Fruit fly (Drosophila melanogaster): ENCODE measurements around the gene NP15.6.

NP15.6 gene

dm6 chr3R:18985114-18985785 is 41.9 kb upstream of the NP15.6 start (continued):
- TF ChIP-seq Fer1 (GFP tag; optimal IDR thresholded peaks at IDR 0.05) (peak; percentile 63), CG10431 (GFP tag; optimal IDR thresholded peaks at IDR 0.05) (no peak), ind (GFP tag; optimal IDR thresholded peaks at IDR 0.05) (peak; percentile 38), CG16863 (GFP tag; optimal IDR thresholded peaks at IDR 0.05) (no peak), CG15073 (GFP tag; optimal IDR thresholded peaks at IDR 0.05) (no peak), chm (GFP tag; IDR thresholded peaks at IDR 0.05) (no peak), D19B (GFP tag; optimal IDR thresholded peaks at IDR 0.05) (peak; percentile 85), az2 (GFP tag; optimal IDR thresholded peaks at IDR 0.05) (no peak), ro (GFP tag; IDR thresholded peaks at IDR 0.05) (no peak), jigr1 (GFP tag; IDR thresholded peaks at IDR 0.05) (no peak), tgo (GFP tag; IDR thresholded peaks at IDR 0.05) (peak; percentile 18; the same call in 1 of the 3 replicates), Adf1 (GFP tag; IDR thresholded peaks at IDR 0.05) (peak; percentile 11; the same call in 1 of the 2 replicates), bab2 (GFP tag; optimal IDR thresholded peaks at IDR 0.05) (no peak), lmd (GFP tag; IDR thresholded peaks at IDR 0.05) (peak; percentile 16; the same call in 1 of the 2 replicates), CG2120 (GFP tag; optimal IDR thresholded peaks at IDR 0.05) (peak; percentile 76), Mrtf (GFP tag; IDR thresholded peaks at IDR 0.05) (no peak), corto (GFP tag; optimal IDR thresholded peaks at IDR 0.05) (no peak), Hand (GFP tag; optimal IDR thresholded peaks at IDR 0.05) (peak; percentile 64), hbn (GFP tag; IDR thresholded peaks at IDR 0.05; ENCODE audit: partially characterized antibody) (no peak), dysf (GFP tag; IDR thresholded peaks at IDR 0.05) (peak; percentile 63), vnd (GFP tag; IDR thresholded peaks at IDR 0.05; ENCODE audit: partially characterized antibody) (0 out of 3 replicates have a peak, but pooled peaks have one; percentile 31), Dbx (GFP tag; IDR thresholded peaks at IDR 0.05) (peak; percentile 63; the same call in 1 of the 3 replicates), CG10147 (GFP tag; optimal IDR thresholded peaks at IDR 0.05) (peak; percentile 53), CG7963 (GFP tag; IDR thresholded peaks at IDR 0.05; ENCODE audit: partially characterized antibody) (no peak), CkIIα-i1 (GFP tag; IDR thresholded peaks at IDR 0.05) (no peak), CG8359 (GFP tag; optimal IDR thresholded peaks at IDR 0.05; ENCODE audit: borderline replicate concordance) (no peak), HmgD (GFP tag; optimal IDR thresholded peaks at IDR 0.05) (no peak), pan (optimal IDR thresholded peaks at IDR 0.05) (no peak), pan (GFP tag; optimal IDR thresholded peaks at IDR 0.05 in 1 of 2, IDR thresholded peaks at IDR 0.05 in 1 of 2) (peak in 1 of 2 experiments; percentile 26), Pdp1 (GFP tag; optimal IDR thresholded peaks at IDR 0.05) (no peak), dmrt99B (tag; optimal IDR thresholded peaks at IDR 0.05) (peak; percentile 54), CG13296 (GFP tag; optimal IDR thresholded peaks at IDR 0.05) (peak; percentile 32), Nf-YC (tag; optimal IDR thresholded peaks at IDR 0.05) (no peak), sug (tag; optimal IDR thresholded peaks at IDR 0.05) (peak; percentile 86), CG12071 (GFP tag; optimal IDR thresholded peaks at IDR 0.05) (no peak), CG1603 (tag; optimal IDR thresholded peaks at IDR 0.05) (no peak), Fer3 (tag; optimal IDR thresholded peaks at IDR 0.05) (peak; percentile 55), CG17829 (tag; optimal IDR thresholded peaks at IDR 0.05) (no peak), slou (GFP tag; optimal IDR thresholded peaks at IDR 0.05) (no peak), Dfd (GFP tag; optimal IDR thresholded peaks at IDR 0.05) (no peak), CG12155 (GFP tag; optimal IDR thresholded peaks at IDR 0.05) (peak; percentile 54), Ssrp (tag; optimal IDR thresholded peaks at IDR 0.05) (no peak), HmgZ (tag; optimal IDR thresholded peaks at IDR 0.05) (no peak), CG34224 (GFP tag; IDR thresholded peaks at IDR 0.05; ENCODE audit: partially characterized antibody) (no peak), CrebB (tag; optimal IDR thresholded peaks at IDR 0.05) (no peak), Awh (GFP tag; IDR thresholded peaks at IDR 0.05) (no peak), vvl (GFP tag; IDR thresholded peaks at IDR 0.05) (0 out of 2 replicates have a peak, but pooled peaks have one; percentile 16), CG18262 (tag; optimal IDR thresholded peaks at IDR 0.05) (peak; percentile 2), CG6854 (GFP tag; optimal IDR thresholded peaks at IDR 0.05) (peak; percentile 21), Deaf1 (tag; optimal IDR thresholded peaks at IDR 0.05) (peak; percentile 29)

Data from whole organism, embryonic.